Worm (Caenorhabditis elegans) whole organism, L2 larva: ENCODE measurements around the gene F40F11.3.

Experiments used
- C34F6.9 ChIP-seq: fragments of 150-350 bp; optimal IDR thresholded peaks from 2 replicates; lab custom pipeline; 2014; ENCODE audit warnings: missing biosample characterization, missing genetic modification characterization
- F13H6.1 ChIP-seq: sonication (generic microtip); optimal IDR thresholded peaks from 2 replicates; lab custom pipeline; 2016; ENCODE audit warnings: missing genetic modification characterization, missing compliant biosample characterization
- R02D3.7 ChIP-seq: fragments of 150-350 bp; optimal IDR thresholded peaks from 2 replicates; lab custom pipeline; 2014; ENCODE audit warnings: missing biosample characterization, missing genetic modification characterization
- Y55F3AM.14 ChIP-seq: fragments of 200-800 bp; sonication (Bioruptor generic); optimal IDR thresholded peaks from 2 replicates; lab custom pipeline; 2018; ENCODE audit warnings: mild to moderate bottlenecking, missing genetic modification characterization, missing compliant biosample characterization
- ZK546.5 ChIP-seq: sonication (generic microtip); optimal IDR thresholded peaks from 2 replicates; lab custom pipeline; 2017; ENCODE audit warnings: missing biosample characterization, missing genetic modification characterization
- alr-1 ChIP-seq: fragments of 150-350 bp; optimal IDR thresholded peaks from 2 replicates; lab custom pipeline; 2014; ENCODE audit warnings: missing biosample characterization, missing genetic modification characterization
- aly-2 ChIP-seq: fragments of 150-350 bp; optimal IDR thresholded peaks from 2 replicates; lab custom pipeline; 2014; ENCODE audit warnings: missing biosample characterization, missing genetic modification characterization
- blmp-1 ChIP-seq: sonication (generic microtip); optimal IDR thresholded peaks from 2 replicates; lab custom pipeline; 2017; ENCODE audit warnings: missing genetic modification characterization, mild to moderate bottlenecking, missing compliant biosample characterization, antibody characterized with exemption, moderate library complexity; ENCODE audit not compliant: insufficient read depth
- ceh-16 ChIP-seq: fragments of 150-350 bp; optimal IDR thresholded peaks from 2 replicates; lab custom pipeline; 2014; ENCODE audit warnings: missing biosample characterization, missing genetic modification characterization
- ceh-82 ChIP-seq: fragments of 150-350 bp; optimal IDR thresholded peaks from 2 replicates; lab custom pipeline; 2014; ENCODE audit warnings: missing biosample characterization, missing genetic modification characterization
- crh-2 ChIP-seq: sonication (generic microtip); optimal IDR thresholded peaks from 2 replicates; lab custom pipeline; 2017; ENCODE audit warnings: missing biosample characterization, missing genetic modification characterization
- dmd-4 ChIP-seq: sonication (generic microtip); optimal IDR thresholded peaks from 2 replicates; lab custom pipeline; 2017; ENCODE audit warnings: missing biosample characterization, missing genetic modification characterization
- elt-1 ChIP-seq: fragments of 150-350 bp; optimal IDR thresholded peaks from 2 replicates; lab custom pipeline; 2014; ENCODE audit warnings: missing biosample characterization, missing genetic modification characterization
- gmeb-1 ChIP-seq: fragments of 150-350 bp; optimal IDR thresholded peaks from 2 replicates; lab custom pipeline; 2014; ENCODE audit warnings: missing biosample characterization, missing genetic modification characterization
- lin-11 ChIP-seq: fragments of 150-350 bp; sonication (generic microtip); optimal IDR thresholded peaks from 2 replicates; lab custom pipeline; 2014; ENCODE audit warnings: missing biosample characterization, missing genetic modification characterization, inconsistent platforms, mixed read lengths
- lin-13 ChIP-seq: fragments of 150-350 bp; optimal IDR thresholded peaks from 2 replicates; lab custom pipeline; 2014; ENCODE audit warnings: missing biosample characterization, missing genetic modification reagents, missing genetic modification characterization
- lsy-2 ChIP-seq, 2 experiments: fragments of 150-350 bp in 1 of 2; sonication (generic microtip) in 1 of 2; optimal IDR thresholded peaks; 2 replicates each; lab custom pipeline; 2014 to 2017; ENCODE audit warnings: missing biosample characterization in 2 of 2, missing genetic modification characterization in 2 of 2
- mab-5 ChIP-seq: fragments of 150-350 bp; optimal IDR thresholded peaks from 2 replicates; lab custom pipeline; 2014; ENCODE audit warnings: missing biosample characterization, missing genetic modification characterization
- mbf-1 ChIP-seq: sonication (generic microtip); optimal IDR thresholded peaks from 2 replicates; lab custom pipeline; 2017; ENCODE audit warnings: missing biosample characterization, missing genetic modification characterization
- nhr-11 ChIP-seq: fragments of 150-350 bp; optimal IDR thresholded peaks from 2 replicates; lab custom pipeline; 2014; ENCODE audit warnings: missing biosample characterization, missing genetic modification characterization
- nhr-129 ChIP-seq: fragments of 150-350 bp; optimal IDR thresholded peaks from 2 replicates; lab custom pipeline; 2014; ENCODE audit warnings: missing biosample characterization, missing genetic modification characterization
- nhr-21 ChIP-seq: fragments of 150-350 bp; optimal IDR thresholded peaks from 2 replicates; lab custom pipeline; 2014; ENCODE audit warnings: missing biosample characterization, missing genetic modification characterization
- nhr-237 ChIP-seq: fragments of 150-350 bp; optimal IDR thresholded peaks from 2 replicates; lab custom pipeline; 2014; ENCODE audit warnings: missing biosample characterization, missing genetic modification characterization
- nhr-25 ChIP-seq: fragments of 150-350 bp; sonication (generic microtip); optimal IDR thresholded peaks from 3 replicates; lab custom pipeline; 2014; ENCODE audit warnings: missing biosample characterization, missing genetic modification characterization
- nhr-6 ChIP-seq: fragments of 150-350 bp; optimal IDR thresholded peaks from 2 replicates; lab custom pipeline; 2014; ENCODE audit warnings: missing biosample characterization, missing genetic modification characterization
- nhr-77 ChIP-seq: fragments of 150-350 bp; optimal IDR thresholded peaks from 2 replicates; lab custom pipeline; 2014; ENCODE audit warnings: missing biosample characterization, missing genetic modification characterization
- peb-1 ChIP-seq: fragments of 150-350 bp; optimal IDR thresholded peaks from 2 replicates; lab custom pipeline; 2014; ENCODE audit warnings: missing biosample characterization, missing genetic modification characterization
- sem-4 ChIP-seq: fragments of 150-350 bp; optimal IDR thresholded peaks from 2 replicates; lab custom pipeline; 2014; ENCODE audit warnings: missing biosample characterization, missing genetic modification reagents, missing genetic modification characterization
- skn-1 ChIP-seq: sonication (generic microtip); optimal IDR thresholded peaks from 2 replicates; lab custom pipeline; 2017; ENCODE audit warnings: missing biosample characterization, missing genetic modification characterization
- sma-3 ChIP-seq: sonication (generic microtip); optimal IDR thresholded peaks from 2 replicates; lab custom pipeline; 2016; ENCODE audit warnings: missing genetic modification reagents, missing genetic modification characterization, missing compliant biosample characterization
- sma-9 ChIP-seq, 2 experiments: fragments of 150-350 bp in 1 of 2; sonication (generic microtip) in 1 of 2; optimal IDR thresholded peaks; 2 replicates each; lab custom pipeline; 2014 to 2016; ENCODE audit warnings: missing genetic modification characterization in 2 of 2, mild to moderate bottlenecking in 1 of 2, missing biosample characterization in 1 of 2, missing compliant biosample characterization in 1 of 2, missing genetic modification reagents in 1 of 2, moderate library complexity in 1 of 2
- unc-39 ChIP-seq: fragments of 150-350 bp; optimal IDR thresholded peaks from 2 replicates; lab custom pipeline; 2014; ENCODE audit warnings: missing biosample characterization, missing genetic modification characterization
- zag-1 ChIP-seq: fragments of 150-350 bp; optimal IDR thresholded peaks from 2 replicates; lab custom pipeline; 2014; ENCODE audit warnings: missing biosample characterization, missing genetic modification characterization
- ztf-1 ChIP-seq: fragments of 200-800 bp; sonication (Bioruptor generic); conservative IDR thresholded peaks from 2 replicates; pipeline ENCODE4 v1.3.6; 2022; ENCODE audit warnings: missing genetic modification characterization, missing compliant biosample characterization
- ztf-11 ChIP-seq: sonication (generic microtip); optimal IDR thresholded peaks from 2 replicates; lab custom pipeline; 2017; ENCODE audit warnings: missing biosample characterization, missing genetic modification characterization
- ztf-4 ChIP-seq: fragments of 150-350 bp; optimal IDR thresholded peaks from 2 replicates; lab custom pipeline; 2014; ENCODE audit warnings: missing biosample characterization, missing genetic modification characterization

The F40F11.3 gene

ce11 chrIV:11566146-11566545 is 27.7 kb downstream of the F40F11.3 start, which contains the start of gene sec-24.1 (continued):
- peak; percentile 65 for TF ChIP-seq blmp-1 (tag; lab: Kevin White, UChicago)
- no peak for TF ChIP-seq nhr-11 (tag; lab: Kevin White, UChicago)
- peak; percentile 95 for TF ChIP-seq crh-2 (tag; lab: Kevin White, UChicago)
- TF ChIP-seq sma-3 (GFP tag; lab: Kevin White, UChicago) = peak; percentile 92
- TF ChIP-seq dmd-4 = no peak
- TF ChIP-seq ztf-1 (GFP tag; lab: Robert Waterston, UW) = no peak
- no peak for TF ChIP-seq ztf-11 (tag; lab: Kevin White, UChicago)
- no peak for TF ChIP-seq peb-1 (tag; lab: Kevin White, UChicago)
- peak; percentile 69 for TF ChIP-seq nhr-6 (tag; lab: Kevin White, UChicago)
- peak; percentile 87 for TF ChIP-seq lin-13 (GFP tag; lab: Kevin White, UChicago)
- peak; percentile 75 for TF ChIP-seq ZK546.5
- TF ChIP-seq sma-9 (GFP tag; optimal IDR thresholded peaks at IDR 0.05; lab: Kevin White, UChicago) = peak; percentile 94
- TF ChIP-seq sma-9 (tag; optimal IDR thresholded peaks at IDR 0.05; lab: Kevin White, UChicago) = no peak
- peak; percentile 68 for TF ChIP-seq ceh-82 (tag; lab: Kevin White, UChicago)
- peak; percentile 86 for TF ChIP-seq lin-11
- TF ChIP-seq nhr-237 = peak; percentile 63
- peak; percentile 83 for TF ChIP-seq mab-5 (tag; lab: Kevin White, UChicago)
- no peak for TF ChIP-seq elt-1
- no peak for TF ChIP-seq aly-2 (tag; lab: Kevin White, UChicago)

DNA sequence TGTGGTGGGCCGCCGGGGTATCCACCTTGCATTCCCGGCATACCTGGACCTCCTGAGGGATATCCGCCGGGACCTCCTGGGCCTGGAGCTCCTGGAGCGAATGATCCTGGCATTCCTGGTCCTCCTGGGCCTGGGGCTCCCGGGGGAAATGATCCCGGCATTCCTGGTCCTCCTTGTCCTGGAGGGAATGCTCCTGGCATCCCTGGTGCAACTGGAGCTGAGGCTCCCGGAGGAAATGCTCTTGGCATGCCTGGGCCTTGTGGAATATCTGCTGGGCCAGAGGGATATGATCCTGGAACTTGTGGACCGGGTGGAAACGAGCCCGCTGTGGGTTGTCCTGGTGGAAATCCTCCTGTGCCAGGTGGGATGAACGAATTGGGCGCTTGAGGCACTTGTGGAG is 28.8 kb downstream of the F40F11.3 start:
- TF ChIP-seq sma-9 (GFP tag; optimal IDR thresholded peaks at IDR 0.05; lab: Kevin White, UChicago) (no peak), sma-9 (tag; optimal IDR thresholded peaks at IDR 0.05; lab: Kevin White, UChicago) (no peak), nhr-21 (no peak), mab-5 (tag; lab: Kevin White, UChicago) (no peak), ceh-16 (tag; lab: Kevin White, UChicago) (no peak), Y55F3AM.14 (no peak), F13H6.1 (tag; lab: Kevin White, UChicago) (no peak)

DNA sequence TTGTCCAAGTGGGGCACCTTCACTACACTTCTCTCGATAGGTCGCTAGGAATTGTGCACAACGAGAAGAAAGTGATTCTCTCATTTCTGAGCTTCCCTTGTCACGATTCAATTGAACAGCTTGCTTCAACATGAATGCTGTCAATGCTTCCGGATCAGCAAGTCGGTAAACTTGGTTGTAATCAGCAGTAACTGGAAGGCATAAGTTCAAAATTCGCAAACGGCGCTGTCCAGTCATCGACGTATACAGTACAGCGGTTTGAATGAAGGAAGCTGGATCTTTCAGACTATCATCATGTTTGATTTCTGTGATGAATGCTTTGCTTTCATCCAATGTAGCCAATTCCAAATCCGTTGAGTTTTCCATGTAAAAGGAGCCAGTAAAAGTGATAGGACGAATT is 30.7 kb downstream of the F40F11.3 start:
- TF ChIP-seq lsy-2 (tag; optimal IDR thresholded peaks at IDR 0.05; lab: Kevin White, UChicago) = no peak
- TF ChIP-seq alr-1 (tag; lab: Kevin White, UChicago) = no peak
- no peak for TF ChIP-seq unc-39 (tag; lab: Kevin White, UChicago)
- TF ChIP-seq C34F6.9 (tag; lab: Kevin White, UChicago) = no peak
- no peak for TF ChIP-seq ztf-4 (tag; lab: Kevin White, UChicago)
- TF ChIP-seq peb-1 (tag; lab: Kevin White, UChicago) = no peak
- no peak for TF ChIP-seq skn-1 (tag; lab: Kevin White, UChicago)
- no peak for TF ChIP-seq gmeb-1
- no peak for TF ChIP-seq F13H6.1 (tag; lab: Kevin White, UChicago)
- TF ChIP-seq nhr-77 (tag; lab: Kevin White, UChicago) = no peak
- no peak for TF ChIP-seq sem-4 (tag; lab: Kevin White, UChicago)
- no peak for TF ChIP-seq mbf-1
- no peak for TF ChIP-seq nhr-25 (tag; lab: Kevin White, UChicago)
- TF ChIP-seq nhr-129 (tag; lab: Kevin White, UChicago) = no peak
- no peak for TF ChIP-seq zag-1 (tag; lab: Kevin White, UChicago)
- no peak for TF ChIP-seq elt-1
- no peak for TF ChIP-seq ztf-11 (tag; lab: Kevin White, UChicago)
- TF ChIP-seq lin-13 (GFP tag; lab: Kevin White, UChicago) = no peak

DNA sequence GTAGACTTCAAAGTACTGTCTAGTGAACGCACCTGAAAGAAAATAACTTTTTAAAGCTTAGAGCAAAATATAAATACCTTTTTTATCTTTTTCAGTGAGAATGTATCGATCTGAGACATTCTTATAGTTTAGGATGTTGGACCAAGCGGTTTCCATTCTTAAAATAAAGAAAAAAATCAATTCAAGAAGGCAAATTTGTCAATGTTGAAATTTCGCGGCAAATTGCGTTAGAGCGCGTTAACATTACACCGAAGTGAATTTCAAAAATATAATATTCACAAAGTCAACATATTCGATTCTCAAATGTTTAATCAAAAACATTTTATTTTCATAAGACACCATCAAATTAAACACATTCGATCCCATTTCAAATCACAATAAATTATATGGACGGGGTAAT is 32.1 kb downstream of the F40F11.3 start, which contains the start of gene F12F6.7:
F12F6.7 (minus strand) TSS at position 157 of the 400 bp plus-strand sequence.
- TF ChIP-seq nhr-21 (peak; percentile 9), R02D3.7 (tag; lab: Kevin White, UChicago) (no peak)

DNA sequence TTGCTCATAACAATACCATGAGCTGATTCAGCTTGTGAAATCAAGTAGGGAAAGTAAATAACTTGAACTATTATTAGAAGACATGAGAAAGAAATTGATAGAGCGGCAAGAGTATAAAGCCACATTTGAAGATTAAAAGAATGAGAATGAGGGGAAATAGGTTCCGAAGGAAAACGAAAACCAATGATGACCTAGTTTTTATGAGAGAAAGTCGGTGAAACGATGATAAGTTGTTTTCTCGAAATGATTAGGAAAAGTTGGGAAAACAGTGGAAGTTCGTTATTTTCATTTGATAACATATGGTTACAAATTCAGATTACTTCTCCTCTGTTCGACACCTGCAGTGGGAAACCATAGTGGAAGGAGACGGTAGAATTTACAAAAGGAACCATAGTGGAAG is 42.0 kb downstream of the F40F11.3 start, which contains the start of gene col-128:
col-128 (minus strand) TSS at position 148 of the 400 bp plus-strand sequence.
- no peak for TF ChIP-seq sem-4 (tag; lab: Kevin White, UChicago)
- no peak for TF ChIP-seq alr-1 (tag; lab: Kevin White, UChicago)
- peak; percentile 33 for TF ChIP-seq blmp-1 (tag; lab: Kevin White, UChicago)
